Worm (Caenorhabditis elegans): ENCODE results near the gene ZK470.2.

The ZK470.2 gene

ce11 chrX:4115026-4115425, 19.9 kb upstream of the ZK470.2 start, which contains the start of gene F09F9.1:
F09F9.1 (plus strand) TSS chrX:4115326.
- TF ChIP-seq Y79H2A.3 (GFP tag; conservative IDR thresholded peaks at IDR 0.05) (no peak), akir-1 (GFP tag; optimal IDR thresholded peaks at IDR 0.05) (no peak), unc-130 (GFP tag; optimal IDR thresholded peaks at IDR 0.05) (no peak), nfyb-1 (GFP tag; IDR thresholded peaks at IDR 0.05) (no peak), cebp-1 (GFP tag; IDR thresholded peaks at IDR 0.05) (no peak), cebp-1 (tag; optimal IDR thresholded peaks at IDR 0.05) (no peak), ceh-91 (GFP tag; IDR thresholded peaks at IDR 0.05) (no peak), ztf-25 (GFP tag; IDR thresholded peaks at IDR 0.05) (no peak), nhr-120 (GFP tag; IDR thresholded peaks at IDR 0.05) (no peak), rec-8 (tag; optimal IDR thresholded peaks at IDR 0.05) (no peak), ztf-3 (GFP tag; optimal IDR thresholded peaks at IDR 0.05) (no peak), efl-1 (GFP tag; optimal IDR thresholded peaks at IDR 0.05) (no peak), C17E4.6 (GFP tag; IDR thresholded peaks at IDR 0.05) (no peak), repo-1 (tag; optimal IDR thresholded peaks at IDR 0.05) (no peak), madf-8 (GFP tag; conservative IDR thresholded peaks at IDR 0.05) (no peak), pha-4 (tag; optimal IDR thresholded peaks at IDR 0.05) (no peak)

ce11 chrX:4117626-4118025, 17.3 kb upstream of the ZK470.2 start, which contains the start of gene F09F9.5:
F09F9.5 (plus strand) TSS chrX:4117926.
- no peak for TF ChIP-seq mxl-1 (tag; optimal IDR thresholded peaks at IDR 0.05)
- no peak for TF ChIP-seq zim-3 (tag; optimal IDR thresholded peaks at IDR 0.05)
- no peak for TF ChIP-seq F37B4.10 (GFP tag; IDR thresholded peaks at IDR 0.05)
- no peak for TF ChIP-seq die-1 (tag; optimal IDR thresholded peaks at IDR 0.05)
- no peak for TF ChIP-seq nfya-2 (GFP tag; IDR thresholded peaks at IDR 0.05)
- no peak for TF ChIP-seq attf-6 (GFP tag; IDR thresholded peaks at IDR 0.05)
- TF ChIP-seq athp-1 (tag; optimal IDR thresholded peaks at IDR 0.05): no peak
- TF ChIP-seq nhr-27 (tag; optimal IDR thresholded peaks at IDR 0.05): no peak
- no peak for TF ChIP-seq akir-1 (GFP tag; optimal IDR thresholded peaks at IDR 0.05)
- TF ChIP-seq D2030.7 (GFP tag; IDR thresholded peaks at IDR 0.05): no peak
- TF ChIP-seq lin-35 (GFP tag; optimal IDR thresholded peaks at IDR 0.05): no peak
- TF ChIP-seq Y56A3A.18 (GFP tag; IDR thresholded peaks at IDR 0.05): no peak
- no peak for TF ChIP-seq dpl-1 (GFP tag; optimal IDR thresholded peaks at IDR 0.05)
- no peak for TF ChIP-seq lin-54 (GFP tag; optimal IDR thresholded peaks at IDR 0.05)
- TF ChIP-seq pbrm-1 (GFP tag; IDR thresholded peaks at IDR 0.05): no peak
- TF ChIP-seq fkh-3 (tag; optimal IDR thresholded peaks at IDR 0.05): no peak

ce11 chrX:4120935-4121334, 14.0 kb upstream of the ZK470.2 start, which contains the start of gene F09F9.3:
F09F9.3 (minus strand) TSS chrX:4121035.
- TF ChIP-seq F57C9.4 (tag; optimal IDR thresholded peaks at IDR 0.05) (no peak), snpc-1.3 (tag; optimal IDR thresholded peaks at IDR 0.05; ENCODE audit: insufficient read depth) (no peak), egl-44 (GFP tag; IDR thresholded peaks at IDR 0.05) (no peak), ztf-6 (GFP tag; IDR thresholded peaks at IDR 0.05) (no peak), nhr-179 (tag; optimal IDR thresholded peaks at IDR 0.05) (no peak), somi-1 (GFP tag; optimal IDR thresholded peaks at IDR 0.05) (no peak), D2030.7 (GFP tag; IDR thresholded peaks at IDR 0.05) (no peak), ztf-25 (GFP tag; IDR thresholded peaks at IDR 0.05) (no peak), ceh-58 (GFP tag; IDR thresholded peaks at IDR 0.05) (no peak), lin-26 (GFP tag; IDR thresholded peaks at IDR 0.05) (no peak)

Measured in whole organism, young adult.